Fruit fly (Drosophila melanogaster) whole organism, embryonic: ENCODE data around the gene Ubi-p5E.

Experiments
- C15 ChIP-seq: fragments of 200-800 bp; sonication (Bioruptor generic); IDR thresholded peaks from 3 replicates; pipeline ENCODE4 v1.3.6; 2022; ENCODE audit warnings: missing biosample characterization, missing genetic modification characterization
- CG10462 ChIP-seq: fragments of 200-800 bp; sonication (Bioruptor generic); optimal IDR thresholded peaks from 2 replicates; lab custom pipeline; 2016; ENCODE audit warnings: missing biosample characterization, missing genetic modification characterization
- CG11085 ChIP-seq: fragments of 200-800 bp; sonication (Bioruptor generic); IDR thresholded peaks from 2 replicates; pipeline ENCODE4 v1.3.6; 2022; ENCODE audit warnings: missing biosample characterization, missing genetic modification characterization
- CG11398 ChIP-seq: fragments of 200-800 bp; sonication (Bioruptor generic); optimal IDR thresholded peaks from 2 replicates; lab custom pipeline; 2016; ENCODE audit warnings: missing biosample characterization, missing genetic modification characterization
- CG12219 ChIP-seq: fragments of 200-800 bp; sonication (Bioruptor generic); optimal IDR thresholded peaks from 3 replicates; lab custom pipeline; 2018; ENCODE audit warnings: missing biosample characterization, mild to moderate bottlenecking, missing genetic modification characterization
- CG12942 ChIP-seq: fragments of 200-800 bp; sonication (Bioruptor generic); optimal IDR thresholded peaks from 3 replicates; lab custom pipeline; 2016; ENCODE audit warnings: missing biosample characterization, missing genetic modification characterization
- CG13123 ChIP-seq: fragments of 200-800 bp; sonication (Bioruptor generic); optimal IDR thresholded peaks from 2 replicates; lab custom pipeline; 2016; ENCODE audit warnings: missing biosample characterization, missing genetic modification characterization
- CG13624 ChIP-seq: fragments of 200-800 bp; sonication (Bioruptor generic); optimal IDR thresholded peaks from 2 replicates; lab custom pipeline; 2016; ENCODE audit warnings: missing biosample characterization, missing genetic modification characterization
- CG14965 ChIP-seq: fragments of 200-800 bp; sonication (Bioruptor generic); optimal IDR thresholded peaks from 2 replicates; lab custom pipeline; 2016; ENCODE audit warnings: missing biosample characterization, missing genetic modification characterization, borderline replicate concordance
- CG16813 ChIP-seq: fragments of 200-800 bp; sonication (Bioruptor generic); IDR thresholded peaks from 3 replicates; pipeline ENCODE4 v1.3.6; 2022; ENCODE audit warnings: missing biosample characterization, missing genetic modification characterization; ENCODE audit not compliant: partially characterized antibody
- CG18764 ChIP-seq: fragments of 200-800 bp; sonication (Bioruptor generic); optimal IDR thresholded peaks from 3 replicates; lab custom pipeline; 2016; ENCODE audit warnings: missing biosample characterization, missing genetic modification characterization
- CG2120 ChIP-seq: fragments of 200-800 bp; sonication (Bioruptor generic); optimal IDR thresholded peaks from 3 replicates; lab custom pipeline; 2016; ENCODE audit warnings: missing biosample characterization, missing genetic modification characterization
- CG2129 ChIP-seq: fragments of 200-800 bp; sonication (Bioruptor generic); IDR thresholded peaks from 2 replicates; pipeline ENCODE4 v1.3.6; 2022; ENCODE audit warnings: missing biosample characterization, missing genetic modification characterization; ENCODE audit not compliant: partially characterized antibody
- CG31388 ChIP-seq: fragments of 200-800 bp; sonication (Bioruptor generic); optimal IDR thresholded peaks from 2 replicates; lab custom pipeline; 2016; ENCODE audit warnings: missing biosample characterization, missing genetic modification characterization
- CG3163 ChIP-seq: fragments of 200-800 bp; sonication (Bioruptor generic); optimal IDR thresholded peaks from 3 replicates; lab custom pipeline; 2016; ENCODE audit warnings: missing biosample characterization, missing genetic modification characterization
- CG32772 ChIP-seq: fragments of 200-800 bp; sonication (Bioruptor generic); IDR thresholded peaks from 2 replicates; pipeline ENCODE4 v1.3.6; 2022; ENCODE audit warnings: missing biosample characterization, missing genetic modification characterization
- CG3995 ChIP-seq: fragments of 200-800 bp; sonication (Bioruptor generic); optimal IDR thresholded peaks from 3 replicates; lab custom pipeline; 2016; ENCODE audit warnings: missing biosample characterization, missing genetic modification characterization
- CG42726 ChIP-seq: fragments of 200-800 bp; sonication (Bioruptor generic); IDR thresholded peaks from 2 replicates; pipeline ENCODE4 v1.3.6; 2022; ENCODE audit warnings: missing biosample characterization, missing genetic modification characterization; ENCODE audit not compliant: partially characterized antibody
- CG6791 ChIP-seq: fragments of 200-800 bp; sonication (Bioruptor generic); IDR thresholded peaks from 3 replicates; pipeline ENCODE4 v1.3.6; 2022; ENCODE audit warnings: missing biosample characterization, missing genetic modification characterization; ENCODE audit not compliant: partially characterized antibody
- CG8089 ChIP-seq: fragments of 200-800 bp; sonication (Bioruptor generic); optimal IDR thresholded peaks from 3 replicates; lab custom pipeline; 2016; ENCODE audit warnings: missing biosample characterization, missing genetic modification characterization
- CG8388 ChIP-seq: fragments of 200-800 bp; sonication (Bioruptor generic); optimal IDR thresholded peaks from 2 replicates; lab custom pipeline; 2019; ENCODE audit warnings: missing biosample characterization, mild to moderate bottlenecking, missing genetic modification characterization, moderate library complexity
- Dip2 ChIP-seq: fragments of 200-800 bp; sonication (Bioruptor generic); IDR thresholded peaks from 2 replicates; pipeline ENCODE4 v1.3.6; 2022; ENCODE audit warnings: missing biosample characterization, missing genetic modification characterization
- HHEX ChIP-seq: fragments of 200-800 bp; sonication (Bioruptor generic); optimal IDR thresholded peaks from 3 replicates; lab custom pipeline; 2017; ENCODE audit warnings: missing biosample characterization, mild to moderate bottlenecking, missing genetic modification characterization, missing genetic modification reagents
- HLHmδ ChIP-seq: fragments of 200-800 bp; sonication (Bioruptor generic); optimal IDR thresholded peaks from 2 replicates; lab custom pipeline; 2018; ENCODE audit warnings: missing biosample characterization, mild to moderate bottlenecking, missing genetic modification characterization, moderate library complexity
- Hr51 ChIP-seq, 2 experiments: fragments of 200-800 bp; sonication (Bioruptor generic); optimal IDR thresholded peaks; 2 replicates in 1 of 2; 3 replicates in 1 of 2; lab custom pipeline; 2016 to 2018; ENCODE audit warnings: missing biosample characterization in 2 of 2, missing genetic modification characterization in 2 of 2, mild to moderate bottlenecking in 1 of 2, moderate library complexity in 1 of 2
- Hr78 ChIP-seq, 2 experiments: fragments of 200-800 bp in 1 of 2; fragments of >200 bp in 1 of 2; sonication (Bioruptor generic) in 1 of 2; optimal IDR thresholded peaks; 2 replicates each; lab custom pipeline; 2017 to 2019; ENCODE audit warnings: missing biosample characterization in 2 of 2, missing genetic modification characterization in 2 of 2, mild to moderate bottlenecking in 1 of 2, moderate library complexity in 1 of 2
- Meics ChIP-seq: fragments of 200-800 bp; sonication (Bioruptor generic); optimal IDR thresholded peaks from 2 replicates; lab custom pipeline; 2017; ENCODE audit warnings: missing biosample characterization, mild to moderate bottlenecking, missing genetic modification characterization
- NC2α ChIP-seq: fragments of 200-800 bp; sonication (Bioruptor generic); optimal IDR thresholded peaks from 2 replicates; lab custom pipeline; 2016; ENCODE audit warnings: missing biosample characterization, missing genetic modification characterization
- Nf-YA ChIP-seq: fragments of 200-800 bp; sonication (Bioruptor generic); IDR thresholded peaks from 2 replicates; pipeline ENCODE4 v1.3.6; 2022; ENCODE audit warnings: missing biosample characterization, missing genetic modification characterization
- Pdp1 ChIP-seq, 2 experiments: fragments of 200-800 bp; sonication (Bioruptor generic); optimal IDR thresholded peaks; 3 replicates each; lab custom pipeline; 2016; ENCODE audit warnings: missing biosample characterization in 2 of 2, missing genetic modification characterization in 2 of 2, mild to moderate bottlenecking in 1 of 2, moderate library complexity in 1 of 2
- Ptx1 ChIP-seq: fragments of 200-800 bp; sonication (Bioruptor generic); IDR thresholded peaks from 2 replicates; pipeline ENCODE4 v1.3.6; 2022; ENCODE audit warnings: missing biosample characterization, missing genetic modification characterization
- ab ChIP-seq: fragments of 200-800 bp; sonication (Bioruptor generic); optimal IDR thresholded peaks from 2 replicates; lab custom pipeline; 2016; ENCODE audit warnings: missing biosample characterization, missing genetic modification characterization
- ac ChIP-seq: fragments of 200-800 bp; sonication (Bioruptor generic); optimal IDR thresholded peaks from 3 replicates; lab custom pipeline; 2017; ENCODE audit warnings: missing biosample characterization, mild to moderate bottlenecking, missing genetic modification characterization
- al ChIP-seq: fragments of 200-800 bp; sonication (Bioruptor generic); IDR thresholded peaks from 2 replicates; pipeline ENCODE4 v1.3.6; 2022; ENCODE audit warnings: missing biosample characterization, missing genetic modification characterization
- amos ChIP-seq: fragments of 200-800 bp; sonication (Bioruptor generic); IDR thresholded peaks from 2 replicates; pipeline ENCODE4 v1.3.6; 2022; ENCODE audit warnings: missing biosample characterization, missing genetic modification characterization; ENCODE audit not compliant: partially characterized antibody
- ara ChIP-seq: fragments of 200-800 bp; sonication (Bioruptor generic); IDR thresholded peaks from 2 replicates; pipeline ENCODE4 v1.3.6; 2022; ENCODE audit warnings: missing biosample characterization, missing genetic modification characterization
- cad ChIP-seq: fragments of >200 bp; optimal IDR thresholded peaks from 2 replicates; lab custom pipeline; 2017; ENCODE audit warnings: missing biosample characterization, missing genetic modification characterization
- chif ChIP-seq, 2 experiments: fragments of 200-800 bp; sonication (Bioruptor generic); optimal IDR thresholded peaks; 3 replicates each; lab custom pipeline; 2016; ENCODE audit warnings: missing biosample characterization in 2 of 2, missing genetic modification characterization in 2 of 2
- da ChIP-seq: fragments of 200-800 bp; sonication (Bioruptor generic); optimal IDR thresholded peaks from 2 replicates; lab custom pipeline; 2016; ENCODE audit warnings: missing biosample characterization, missing genetic modification characterization
- esg ChIP-seq: fragments of 200-800 bp; sonication (Bioruptor generic); conservative IDR thresholded peaks from 2 replicates; pipeline ENCODE4 v1.3.6; 2022; ENCODE audit warnings: missing biosample characterization, missing genetic modification characterization
- ftz-f1 ChIP-seq: fragments of 200-800 bp; sonication (Bioruptor generic); optimal IDR thresholded peaks from 2 replicates; lab custom pipeline; 2016; ENCODE audit warnings: missing biosample characterization, missing genetic modification characterization
- ham ChIP-seq: fragments of 200-800 bp; sonication (Bioruptor generic); IDR thresholded peaks from 2 replicates; pipeline ENCODE4 v1.3.6; 2022; ENCODE audit warnings: missing biosample characterization, missing genetic modification characterization
- nau ChIP-seq: fragments of 200-800 bp; sonication (Bioruptor generic); optimal IDR thresholded peaks from 3 replicates; lab custom pipeline; 2017; ENCODE audit warnings: missing biosample characterization, mild to moderate bottlenecking, missing genetic modification characterization, missing genetic modification reagents
- nerfin-1 ChIP-seq: fragments of 200-800 bp; sonication (Bioruptor generic); optimal IDR thresholded peaks from 3 replicates; lab custom pipeline; 2019; ENCODE audit warnings: missing biosample characterization, mild to moderate bottlenecking, missing genetic modification characterization, moderate library complexity
- pzg ChIP-seq: fragments of 200-800 bp; sonication (Bioruptor generic); optimal IDR thresholded peaks from 3 replicates; lab custom pipeline; 2018; ENCODE audit warnings: missing biosample characterization, mild to moderate bottlenecking, missing genetic modification characterization, moderate library complexity
- row ChIP-seq: fragments of 200-800 bp; sonication (Bioruptor generic); IDR thresholded peaks from 3 replicates; pipeline ENCODE4 v1.3.6; 2022; ENCODE audit warnings: missing biosample characterization, missing genetic modification characterization
- sr ChIP-seq: fragments of 200-800 bp; sonication (Bioruptor generic); IDR thresholded peaks from 3 replicates; pipeline ENCODE4 v1.3.6; 2022; ENCODE audit warnings: missing biosample characterization, missing genetic modification characterization
- sug ChIP-seq: fragments of 200-800 bp; optimal IDR thresholded peaks from 2 replicates; lab custom pipeline; 2019; ENCODE audit warnings: missing biosample characterization, mild to moderate bottlenecking, missing genetic modification characterization, moderate library complexity
- ttk ChIP-seq: fragments of 200-800 bp; sonication (Bioruptor generic); IDR thresholded peaks from 2 replicates; pipeline ENCODE4 v2.1.2; 2022; ENCODE audit warnings: missing biosample characterization, missing genetic modification characterization
- unc-4 ChIP-seq: fragments of 200-800 bp; sonication (Bioruptor generic); IDR thresholded peaks from 2 replicates; pipeline ENCODE4 v1.3.6; 2022; ENCODE audit warnings: missing biosample characterization, missing genetic modification characterization; ENCODE audit not compliant: partially characterized antibody

The Ubi-p5E gene

DNA sequence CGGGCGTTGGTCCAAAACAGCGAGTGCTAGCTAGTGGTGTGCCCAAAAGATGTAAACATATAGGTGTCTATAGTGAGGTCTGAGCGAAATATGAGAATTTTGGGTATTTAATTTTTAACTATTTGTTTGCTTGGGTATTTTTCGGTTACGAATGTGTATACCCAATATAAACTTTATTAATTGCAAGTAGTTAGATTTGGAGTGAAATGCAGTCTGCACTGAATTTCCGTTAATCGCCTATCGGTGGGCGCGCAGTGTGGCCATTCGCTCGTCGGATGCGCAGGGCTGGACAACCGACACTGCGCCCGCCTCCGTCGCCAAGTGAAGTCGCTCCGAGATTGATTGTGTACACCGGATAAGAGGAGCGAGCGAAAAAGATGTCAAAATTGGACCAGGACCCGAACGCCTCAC is 15.7 kb upstream of the Ubi-p5E start, which contains the start of the genes CG15891 and CG3815 (continued):
- no peak for TF ChIP-seq Dip2
- no peak for TF ChIP-seq CG11398 (GFP tag; lab: Kevin White, UChicago)
- TF ChIP-seq Meics, result no peak
- TF ChIP-seq CG2129 (GFP tag; lab: Robert Waterston, UW), result no peak
- 0 out of 2 replicates have a peak, but pooled peaks have one; percentile 8 for TF ChIP-seq ham (GFP tag; lab: Robert Waterston, UW)
- peak; percentile 59; the same call in 1 of the 2 replicates for TF ChIP-seq unc-4 (GFP tag; lab: Robert Waterston, UW)
- TF ChIP-seq CG8388, result peak; percentile 55
- peak; percentile 46; the same call in 2 of the 3 replicates for TF ChIP-seq CG16813 (GFP tag; lab: Robert Waterston, UW)
- TF ChIP-seq CG18764 (GFP tag; lab: Kevin White, UChicago), result no peak
- TF ChIP-seq CG31388 (GFP tag; lab: Kevin White, UChicago), result no peak
- TF ChIP-seq ttk (GFP tag; lab: Robert Waterston, UW), result no peak
- no peak for TF ChIP-seq ftz-f1 (GFP tag; lab: Kevin White, UChicago)
- TF ChIP-seq row (GFP tag; lab: Robert Waterston, UW), result peak; percentile 93
- no peak for TF ChIP-seq Nf-YA (GFP tag; lab: Robert Waterston, UW)
- TF ChIP-seq CG11085 (GFP tag; lab: Robert Waterston, UW), result peak; percentile 30; the same call in 1 of the 2 replicates
- TF ChIP-seq HLHmδ (GFP tag; lab: Kevin White, UChicago), result no peak
- peak; percentile 51 for TF ChIP-seq nerfin-1 (tag; lab: Kevin White, UChicago)
- no peak for TF ChIP-seq sr (GFP tag; lab: Robert Waterston, UW)
- no peak for TF ChIP-seq C15 (GFP tag; lab: Robert Waterston, UW)
- peak; percentile 30 for TF ChIP-seq CG3163 (GFP tag; lab: Kevin White, UChicago)
- no peak for TF ChIP-seq CG13123 (GFP tag; lab: Kevin White, UChicago)
- TF ChIP-seq esg (GFP tag; lab: Robert Waterston, UW), result 0 out of 2 replicates have a peak, but pooled peaks have one; percentile 42
- TF ChIP-seq pzg (GFP tag; lab: Kevin White, UChicago), result peak; percentile 73
- TF ChIP-seq amos, result peak; percentile 54
- TF ChIP-seq nau (GFP tag; lab: Kevin White, UChicago), result no peak
- peak; percentile 13 to 33 for TF ChIP-seq chif (GFP tag; optimal IDR thresholded peaks at IDR 0.05; lab: Kevin White, UChicago)
- no peak for TF ChIP-seq CG12942 (GFP tag; lab: Kevin White, UChicago)
- TF ChIP-seq CG42726, result 0 out of 2 replicates have a peak, but pooled peaks have one; percentile 8
- no peak for TF ChIP-seq cad (GFP tag; lab: Kevin White, UChicago)
- TF ChIP-seq CG3995 (GFP tag; lab: Kevin White, UChicago), result peak; percentile 49
- no peak for TF ChIP-seq CG8089 (GFP tag; lab: Kevin White, UChicago)
- no peak for TF ChIP-seq CG32772 (GFP tag; lab: Robert Waterston, UW)
- TF ChIP-seq sug (tag; lab: Kevin White, UChicago), result peak; percentile 76
- no peak for TF ChIP-seq Hr78 (GFP tag; optimal IDR thresholded peaks at IDR 0.05; lab: Kevin White, UChicago)
- TF ChIP-seq ac (GFP tag; lab: Kevin White, UChicago), result no peak
- peak; percentile 50; the same call in 1 of the 2 replicates for TF ChIP-seq al (GFP tag; lab: Robert Waterston, UW)
- 0 out of 3 replicates have a peak, but pooled peaks have one; percentile 39 for TF ChIP-seq CG6791 (GFP tag; lab: Robert Waterston, UW)
- no peak for TF ChIP-seq Hr51 (GFP tag; optimal IDR thresholded peaks at IDR 0.05; lab: Kevin White, UChicago)
- peak; percentile 88 for TF ChIP-seq CG13624 (GFP tag; lab: Kevin White, UChicago)
- TF ChIP-seq Ptx1 (GFP tag; lab: Robert Waterston, UW), result peak; percentile 72
- no peak for TF ChIP-seq ab
- peak; percentile 41 to 48 for TF ChIP-seq Pdp1 (GFP tag; optimal IDR thresholded peaks at IDR 0.05; lab: Kevin White, UChicago)
- TF ChIP-seq NC2α (GFP tag; lab: Kevin White, UChicago), result no peak
- no peak for TF ChIP-seq HHEX (GFP tag; lab: Kevin White, UChicago)
- TF ChIP-seq CG12219 (GFP tag; lab: Kevin White, UChicago), result no peak
- TF ChIP-seq da (GFP tag; lab: Kevin White, UChicago), result no peak
- no peak for TF ChIP-seq CG10462 (GFP tag; lab: Kevin White, UChicago)
- TF ChIP-seq ara (GFP tag; lab: Robert Waterston, UW), result 0 out of 2 replicates have a peak, but pooled peaks have one; percentile 7
- TF ChIP-seq CG14965 (GFP tag; lab: Kevin White, UChicago), result no peak
- TF ChIP-seq CG2120 (GFP tag; lab: Kevin White, UChicago), result peak; percentile 73
